Worm (Caenorhabditis elegans): ENCODE data around the gene Y50E8A.6.
A peak's percentile ranks its signal among the peaks of the same experiment; 100 is the strongest.

DNA sequence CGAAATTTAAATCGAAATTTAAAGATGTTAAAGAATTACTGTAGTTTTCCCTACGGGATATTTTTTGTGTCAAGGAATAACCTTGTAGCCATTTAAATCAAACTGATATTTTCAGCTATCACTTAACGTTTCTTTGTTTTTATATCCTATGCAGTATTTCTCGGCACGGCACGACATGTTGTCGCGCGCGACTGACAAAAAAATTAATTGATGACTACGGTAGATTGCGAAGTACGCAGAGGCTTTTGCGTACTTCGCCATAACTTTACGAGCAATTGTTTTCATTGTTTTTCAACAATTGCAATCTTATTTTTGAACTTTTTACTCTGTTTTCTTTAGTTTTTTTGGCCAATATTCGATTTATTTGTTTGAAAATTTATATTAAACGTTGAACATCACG, 43.1 kb downstream of the Y50E8A.6 start:
- TF ChIP-seq unc-62 (GFP tag; optimal IDR thresholded peaks at IDR 0.05), result no peak
- no peak for TF ChIP-seq snpc-4 (GFP tag; optimal IDR thresholded peaks at IDR 0.05)
- no peak for TF ChIP-seq snpc-4 (tag; optimal IDR thresholded peaks at IDR 0.05)
- TF ChIP-seq nfya-1 (tag; optimal IDR thresholded peaks at IDR 0.05; ENCODE audit: borderline replicate concordance, insufficient read depth), result no peak
- peak; percentile 91 for TF ChIP-seq lsl-1 (GFP tag; optimal IDR thresholded peaks at IDR 0.05)
- TF ChIP-seq die-1 (tag; optimal IDR thresholded peaks at IDR 0.05), result no peak
- TF ChIP-seq tbx-9 (tag; optimal IDR thresholded peaks at IDR 0.05; ENCODE audit: borderline replicate concordance), result no peak
- TF ChIP-seq madf-6 (GFP tag; IDR thresholded peaks at IDR 0.05), result peak; percentile 48; the same call in 1 of the 2 replicates
- no peak for TF ChIP-seq attf-5 (GFP tag; optimal IDR thresholded peaks at IDR 0.05)

All from whole organism, young adult.